Fruit fly (Drosophila melanogaster): ENCODE measurements around the gene polybromo.

polybromo gene

DNA sequence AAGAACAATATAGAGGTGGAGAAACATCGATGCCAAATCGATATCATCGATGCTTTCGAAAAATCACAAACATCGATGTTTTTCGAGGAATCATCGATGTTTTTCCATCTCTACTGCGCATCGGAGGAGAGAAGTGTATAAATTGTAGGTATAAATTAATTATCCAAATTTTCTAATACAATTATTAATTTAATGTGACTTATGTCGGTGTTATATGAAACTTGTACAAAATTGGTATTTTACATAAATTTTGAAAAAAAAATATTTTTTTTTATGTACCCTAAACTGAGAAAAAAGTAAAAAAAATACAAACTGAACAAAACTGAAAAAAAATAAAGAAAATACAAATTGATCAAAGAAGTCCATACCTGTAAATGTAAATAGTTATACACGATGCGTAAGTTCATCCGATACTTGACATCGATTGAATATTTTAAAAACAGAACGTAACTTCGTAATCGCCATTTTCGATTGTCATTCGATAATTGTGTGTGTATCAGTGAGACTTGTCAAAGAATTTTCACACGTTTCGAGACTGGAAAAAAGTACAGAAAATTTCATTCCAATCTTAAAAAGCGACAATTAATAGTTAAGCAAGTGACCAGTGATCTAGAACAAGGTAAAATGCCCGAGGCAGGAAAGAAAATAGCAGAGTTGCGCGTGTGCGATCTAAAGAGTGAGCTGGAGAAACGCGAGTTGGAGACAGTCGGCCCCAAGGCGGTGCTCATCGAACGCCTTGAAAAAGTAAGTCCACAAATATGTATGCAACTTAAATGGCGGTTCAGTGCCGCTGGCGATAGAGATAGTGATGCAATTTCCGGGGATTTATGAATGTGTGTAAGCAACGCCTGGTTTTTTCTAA is 12.2 kb upstream of the polybromo start, which contains the start of the genes CG5808 and Saf-B (continued):
- TF ChIP-seq Side (GFP tag; optimal IDR thresholded peaks at IDR 0.05), result no peak
- peak; percentile 43 for TF ChIP-seq CG15696 (tag; optimal IDR thresholded peaks at IDR 0.05)
- TF ChIP-seq CG8089 (GFP tag; optimal IDR thresholded peaks at IDR 0.05), result no peak
- TF ChIP-seq BEAF-32 (GFP tag; optimal IDR thresholded peaks at IDR 0.05), result peak; percentile 87
- peak; percentile 43; the same call in 1 of the 2 replicates for TF ChIP-seq CG14441 (GFP tag; IDR thresholded peaks at IDR 0.05)
- TF ChIP-seq ato (GFP tag; IDR thresholded peaks at IDR 0.05; ENCODE audit: partially characterized antibody), result peak; percentile 52
- TF ChIP-seq so (GFP tag; IDR thresholded peaks at IDR 0.05), result no peak
- peak; percentile 38 for TF ChIP-seq lilli (GFP tag; optimal IDR thresholded peaks at IDR 0.05)
- peak; percentile 33; the same call in 1 of the 2 replicates for TF ChIP-seq esg (GFP tag; conservative IDR thresholded peaks at IDR 0.05)
- no peak for TF ChIP-seq CG18619 (GFP tag; optimal IDR thresholded peaks at IDR 0.05)
- no peak for TF ChIP-seq CG9797 (GFP tag; optimal IDR thresholded peaks at IDR 0.05)
- peak; percentile 81; the same call in 1 of the 2 replicates for TF ChIP-seq CG32767 (GFP tag; IDR thresholded peaks at IDR 0.05)
- TF ChIP-seq tap (tag; optimal IDR thresholded peaks at IDR 0.05), result no peak
- peak; percentile 92 for TF ChIP-seq CG14860 (GFP tag; IDR thresholded peaks at IDR 0.05; ENCODE audit: partially characterized antibody)
- TF ChIP-seq chinmo (GFP tag; IDR thresholded peaks at IDR 0.05; ENCODE audit: partially characterized antibody), result 0 out of 4 replicates have a peak, but pooled peaks have one; percentile 77
- TF ChIP-seq eyg (GFP tag; optimal IDR thresholded peaks at IDR 0.05), result no peak
- no peak for TF ChIP-seq ro (GFP tag; IDR thresholded peaks at IDR 0.05)
- TF ChIP-seq CkIIα-i1 (GFP tag; IDR thresholded peaks at IDR 0.05), result peak; percentile 72
- peak; percentile 41 for TF ChIP-seq Ssrp (tag; optimal IDR thresholded peaks at IDR 0.05)
- TF ChIP-seq da (GFP tag; optimal IDR thresholded peaks at IDR 0.05), result no peak
- TF ChIP-seq H15 (GFP tag; IDR thresholded peaks at IDR 0.05), result no peak
- TF ChIP-seq nmo (GFP tag; optimal IDR thresholded peaks at IDR 0.05), result peak; percentile 85
- no peak for TF ChIP-seq Tbp (GFP tag; optimal IDR thresholded peaks at IDR 0.05)
- peak; percentile 62 for TF ChIP-seq CG4820 (GFP tag; optimal IDR thresholded peaks at IDR 0.05)
- TF ChIP-seq zen (tag; optimal IDR thresholded peaks at IDR 0.05), result peak; percentile 32
- TF ChIP-seq fd3F (GFP tag; optimal IDR thresholded peaks at IDR 0.05), result no peak
- peak; percentile 57 for TF ChIP-seq lmd (GFP tag; IDR thresholded peaks at IDR 0.05)
- TF ChIP-seq CG1792 (GFP tag; optimal IDR thresholded peaks at IDR 0.05), result no peak
- no peak for TF ChIP-seq chn (GFP tag; optimal IDR thresholded peaks at IDR 0.05)
- peak; percentile 10 for TF ChIP-seq Sry-β (GFP tag; optimal IDR thresholded peaks at IDR 0.05)
- no peak for TF ChIP-seq zf30C (GFP tag; optimal IDR thresholded peaks at IDR 0.05)
- TF ChIP-seq hbn (GFP tag; IDR thresholded peaks at IDR 0.05; ENCODE audit: partially characterized antibody), result peak; percentile 67
- TF ChIP-seq fd96Cb (tag; optimal IDR thresholded peaks at IDR 0.05), result peak; percentile 38
- peak; percentile 4 for TF ChIP-seq Chrac-16 (GFP tag; optimal IDR thresholded peaks at IDR 0.05)
- TF ChIP-seq CG30431 (GFP tag; optimal IDR thresholded peaks at IDR 0.05), result no peak
- TF ChIP-seq ind (GFP tag; optimal IDR thresholded peaks at IDR 0.05), result peak; percentile 72
- no peak for TF ChIP-seq CG1647 (GFP tag; optimal IDR thresholded peaks at IDR 0.05)
- TF ChIP-seq lov (optimal IDR thresholded peaks at IDR 0.05), result no peak
- TF ChIP-seq lov (GFP tag; IDR thresholded peaks at IDR 0.05), result no peak
- peak; percentile 63 for TF ChIP-seq CG12659 (GFP tag; optimal IDR thresholded peaks at IDR 0.05)
- no peak for TF ChIP-seq ara (GFP tag; IDR thresholded peaks at IDR 0.05)
- peak; percentile 95 for TF ChIP-seq HLH4C (GFP tag; IDR thresholded peaks at IDR 0.05; ENCODE audit: partially characterized antibody)
- peak; percentile 33 for TF ChIP-seq az2 (GFP tag; optimal IDR thresholded peaks at IDR 0.05)
- TF ChIP-seq CG18476 (GFP tag; optimal IDR thresholded peaks at IDR 0.05), result peak; percentile 59
- no peak for TF ChIP-seq ham (GFP tag; IDR thresholded peaks at IDR 0.05)
- no peak for TF ChIP-seq Hr39 (optimal IDR thresholded peaks at IDR 0.05)
- no peak for TF ChIP-seq br (optimal IDR thresholded peaks at IDR 0.05)
- TF ChIP-seq CG16815 (GFP tag; optimal IDR thresholded peaks at IDR 0.05), result no peak
- TF ChIP-seq CG10979 (tag; optimal IDR thresholded peaks at IDR 0.05), result peak; percentile 28
- TF ChIP-seq CG9876 (GFP tag; optimal IDR thresholded peaks at IDR 0.05), result no peak
